Worm (Caenorhabditis elegans) whole organism, L4/young adult: ENCODE results near the gene C52E4.7.

ENCODE experiments used
- W03F9.2 ChIP-seq: fragments of 150-350 bp; optimal IDR thresholded peaks from 2 replicates; lab custom pipeline; 2014; ENCODE audit warnings: missing biosample characterization, missing genetic modification characterization
- him-1 ChIP-seq: sonication (generic microtip); optimal IDR thresholded peaks from 2 replicates; lab custom pipeline; 2016; ENCODE audit warnings: missing genotype, missing genetic modification reagents, missing genetic modification characterization, missing compliant biosample characterization

DNA sequence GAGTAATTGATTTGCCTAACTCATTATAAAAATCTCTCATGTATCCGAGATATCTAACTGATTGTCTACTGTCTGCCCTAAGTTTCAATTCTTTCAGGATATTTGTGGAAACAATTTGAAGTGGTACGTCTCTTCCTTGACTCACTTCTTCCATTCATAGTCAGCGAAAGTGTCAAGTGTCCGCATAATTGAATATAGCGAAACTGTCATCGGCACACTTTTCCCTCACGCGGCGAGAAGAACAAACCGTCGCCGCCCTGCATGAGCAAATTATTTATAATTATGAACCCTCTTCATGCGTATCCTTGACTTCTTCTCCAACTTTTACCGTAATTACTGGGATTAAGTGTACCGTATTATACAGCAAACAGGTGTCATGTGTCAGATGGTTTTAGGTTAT lies 45.5 kb upstream of the C52E4.7 start:
- TF ChIP-seq him-1 (no peak), W03F9.2 (no peak)
